Fruit fly (Drosophila melanogaster): Measurements from ENCODE around the gene tap.

The tap gene

DNA sequence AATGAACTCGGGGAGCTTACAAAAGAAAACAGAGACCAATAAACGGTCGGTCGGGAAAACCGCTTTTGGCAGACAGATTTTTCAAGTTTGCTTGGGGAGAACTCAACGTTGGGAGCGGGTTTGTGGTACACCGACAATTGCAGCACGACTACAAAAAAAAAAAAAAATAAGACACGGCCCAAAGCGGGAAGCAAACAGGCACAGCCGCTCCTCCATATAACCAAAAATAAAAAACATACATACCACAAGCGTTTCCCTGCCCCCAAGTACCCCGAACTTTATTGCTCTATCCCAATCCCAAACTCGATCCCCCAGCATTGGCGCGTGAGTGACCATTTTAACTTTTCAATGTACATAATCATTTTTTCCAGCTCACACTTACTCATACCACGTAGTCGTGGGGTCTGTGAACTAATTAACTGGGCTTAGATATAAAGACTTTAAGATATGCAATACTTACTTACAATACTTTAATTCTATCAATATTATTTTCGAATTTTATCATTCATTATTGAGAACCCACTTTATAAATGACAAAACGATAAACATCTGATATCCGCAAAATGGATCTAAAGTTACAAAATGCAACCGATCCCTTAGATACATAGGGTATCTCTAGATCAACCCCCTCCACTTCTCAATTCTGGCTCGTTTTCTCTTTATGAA, 15.6 kb downstream of the tap start (continued):
- TF ChIP-seq dan (GFP tag; IDR thresholded peaks at IDR 0.05) (no peak), D19A (tag; optimal IDR thresholded peaks at IDR 0.05) (peak; percentile 66), fd102C (GFP tag; optimal IDR thresholded peaks at IDR 0.05) (no peak), CG30020 (tag; optimal IDR thresholded peaks at IDR 0.05) (no peak), Six4 (GFP tag; optimal IDR thresholded peaks at IDR 0.05) (no peak), corto (GFP tag; optimal IDR thresholded peaks at IDR 0.05) (no peak), E2f1 (GFP tag; IDR thresholded peaks at IDR 0.05) (no peak), CG8924 (tag; optimal IDR thresholded peaks at IDR 0.05) (no peak), nmo (GFP tag; optimal IDR thresholded peaks at IDR 0.05) (peak; percentile 15), CG6689 (GFP tag; IDR thresholded peaks at IDR 0.05) (no peak), Xbp1 (GFP tag; optimal IDR thresholded peaks at IDR 0.05) (no peak), CG11723 (GFP tag; optimal IDR thresholded peaks at IDR 0.05) (no peak), CG11456 (GFP tag; IDR thresholded peaks at IDR 0.05) (no peak), hth (optimal IDR thresholded peaks at IDR 0.05) (no peak), ind (GFP tag; optimal IDR thresholded peaks at IDR 0.05) (no peak), Bteb2 (GFP tag; optimal IDR thresholded peaks at IDR 0.05) (no peak), CG42726 (GFP tag; IDR thresholded peaks at IDR 0.05; ENCODE audit: partially characterized antibody) (no peak), CG15479 (GFP tag; optimal IDR thresholded peaks at IDR 0.05) (no peak), slou (GFP tag; optimal IDR thresholded peaks at IDR 0.05) (no peak), CG11696 (GFP tag; IDR thresholded peaks at IDR 0.05) (no peak), Gug (GFP tag; IDR thresholded peaks at IDR 0.05) (no peak), az2 (GFP tag; optimal IDR thresholded peaks at IDR 0.05) (no peak), exex (tag; optimal IDR thresholded peaks at IDR 0.05) (no peak), CG1647 (GFP tag; optimal IDR thresholded peaks at IDR 0.05) (no peak), CkIIα-i1 (GFP tag; IDR thresholded peaks at IDR 0.05) (no peak), run (tag; optimal IDR thresholded peaks at IDR 0.05) (no peak), MESR4 (GFP tag; optimal IDR thresholded peaks at IDR 0.05) (no peak), mam (GFP tag; optimal IDR thresholded peaks at IDR 0.05) (no peak), CG16815 (GFP tag; optimal IDR thresholded peaks at IDR 0.05) (no peak), tap (tag; optimal IDR thresholded peaks at IDR 0.05) (no peak), Nf-YB (GFP tag; optimal IDR thresholded peaks at IDR 0.05) (no peak), CoRest (tag; optimal IDR thresholded peaks at IDR 0.05) (no peak), Dref (GFP tag; IDR thresholded peaks at IDR 0.05) (no peak), CG6654 (GFP tag; optimal IDR thresholded peaks at IDR 0.05) (no peak), CG7745 (tag; optimal IDR thresholded peaks at IDR 0.05) (no peak), shn (GFP tag; optimal IDR thresholded peaks at IDR 0.05) (no peak), Drgx (GFP tag; IDR thresholded peaks at IDR 0.05) (0 out of 2 replicates have a peak, but pooled peaks have one; percentile 35), CG9437 (GFP tag; optimal IDR thresholded peaks at IDR 0.05) (no peak), CG32772 (GFP tag; IDR thresholded peaks at IDR 0.05) (0 out of 2 replicates have a peak, but pooled peaks have one; percentile 9), Ptx1 (GFP tag; IDR thresholded peaks at IDR 0.05) (no peak), Xrp1 (GFP tag; IDR thresholded peaks at IDR 0.05) (0 out of 2 replicates have a peak, but pooled peaks have one; percentile 13), C15 (GFP tag; IDR thresholded peaks at IDR 0.05) (no peak), grn (GFP tag; optimal IDR thresholded peaks at IDR 0.05) (peak; percentile 31), Blimp-1 (GFP tag; optimal IDR thresholded peaks at IDR 0.05) (peak; percentile 36), HmgZ (tag; optimal IDR thresholded peaks at IDR 0.05) (no peak), Ets65A (GFP tag) (peak; percentile 74), lov (optimal IDR thresholded peaks at IDR 0.05) (no peak), lov (GFP tag; IDR thresholded peaks at IDR 0.05) (no peak), B-H1 (GFP tag; IDR thresholded peaks at IDR 0.05) (no peak), CG14667 (GFP tag; IDR thresholded peaks at IDR 0.05) (no peak), Nf-YC (tag; optimal IDR thresholded peaks at IDR 0.05) (no peak), sqz (GFP tag; optimal IDR thresholded peaks at IDR 0.05) (peak; percentile 20)
